Worm (Caenorhabditis elegans) whole organism, L4/young adult: ENCODE results near the gene hum-10.

Experiments
- W03F9.2 ChIP-seq: fragments of 150-350 bp; optimal IDR thresholded peaks from 2 replicates; lab custom pipeline; 2014; ENCODE audit warnings: missing biosample characterization, missing genetic modification characterization
- dao-5 ChIP-seq: sonication (generic microtip); optimal IDR thresholded peaks from 2 replicates; lab custom pipeline; 2016; ENCODE audit warnings: missing genotype, missing genetic modification characterization, moderate library complexity, missing compliant biosample characterization
- him-1 ChIP-seq: sonication (generic microtip); optimal IDR thresholded peaks from 2 replicates; lab custom pipeline; 2016; ENCODE audit warnings: missing genotype, missing genetic modification reagents, missing genetic modification characterization, missing compliant biosample characterization

Gene hum-10

ce11 chrX:4749080-4749479 lies 33.0 kb downstream of the hum-10 start, which contains the start of gene lon-2:
Gene lon-2, minus strand, starts transcription at chrX:4749083.
- TF ChIP-seq dao-5 (tag; lab: Kevin White, UChicago) (no peak), him-1 (tag; lab: Kevin White, UChicago) (no peak)

DNA sequence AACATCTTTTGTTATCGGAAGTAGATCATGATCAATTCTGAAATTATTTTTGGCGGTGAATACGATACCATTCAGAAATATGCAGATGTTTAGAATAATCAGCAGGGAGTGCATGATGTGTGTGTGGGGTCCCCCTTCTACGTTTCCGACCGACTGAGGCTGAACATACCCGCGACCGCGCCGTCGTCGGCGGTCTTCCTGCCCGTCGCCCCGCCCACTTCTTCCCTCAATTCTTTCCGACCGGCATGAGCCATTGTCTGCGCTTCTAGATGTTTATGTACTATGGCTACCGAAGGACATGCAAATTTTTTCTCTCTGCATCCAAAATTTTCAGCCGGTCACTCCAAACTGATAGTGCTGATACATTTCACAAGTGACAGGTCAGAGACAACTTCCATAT lies 38.1 kb downstream of the hum-10 start:
- no peak for TF ChIP-seq W03F9.2 (tag; lab: Kevin White, UChicago)
- no peak for TF ChIP-seq him-1 (tag; lab: Kevin White, UChicago)
- no peak for TF ChIP-seq dao-5 (tag; lab: Kevin White, UChicago)

DNA sequence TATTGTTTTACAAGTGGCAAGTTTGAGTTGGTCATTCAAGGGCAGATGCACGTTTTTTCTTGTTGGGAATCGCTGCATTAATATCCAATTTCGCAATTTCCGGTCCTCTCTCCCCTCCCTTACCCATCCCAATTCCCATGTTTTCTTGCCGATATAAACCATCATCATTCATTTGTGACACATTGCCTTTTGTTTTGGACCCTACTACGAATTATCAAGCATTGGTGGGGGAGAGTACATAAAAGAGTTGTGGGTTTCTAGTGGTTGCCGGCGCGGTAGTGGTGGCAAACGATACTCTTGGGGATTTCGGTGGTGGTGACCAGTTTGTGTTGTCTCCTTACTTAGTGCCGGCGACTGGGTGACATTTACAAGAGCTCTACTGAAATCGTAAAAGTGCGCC lies 39.8 kb downstream of the hum-10 start:
- TF ChIP-seq W03F9.2 (tag; lab: Kevin White, UChicago) (no peak), him-1 (tag; lab: Kevin White, UChicago) (no peak)

ce11 chrX:4740630-4741029 lies 41.5 kb downstream of the hum-10 start:
- no peak for TF ChIP-seq W03F9.2 (tag; lab: Kevin White, UChicago)
- TF ChIP-seq dao-5 (tag; lab: Kevin White, UChicago): no peak
- TF ChIP-seq him-1 (tag; lab: Kevin White, UChicago): no peak

- TF ChIP-seq W03F9.2 (tag; lab: Kevin White, UChicago) (no peak), dao-5 (tag; lab: Kevin White, UChicago) (no peak), him-1 (tag; lab: Kevin White, UChicago) (no peak)
Measured at ce11 chrX:4732752-4733151, 49.3 kb downstream of the hum-10 start, which contains the start of gene aman-1. Gene aman-1, plus strand, starts transcription at chrX:4733095.
